Fruit fly (Drosophila melanogaster) whole organism, prepupa: ENCODE measurements around the gene Nplp3.
A peak's percentile ranks its signal among the peaks of the same experiment; 100 is the strongest.

ENCODE experiments used
- Blimp-1 ChIP-seq: fragments of 200-800 bp; sonication (Bioruptor generic); optimal IDR thresholded peaks from 3 replicates; lab custom pipeline; 2017; ENCODE audit warnings: missing biosample characterization, missing genetic modification characterization, mild to moderate bottlenecking, moderate library complexity, missing genetic modification reagents
- CG11762 ChIP-seq: fragments of 200-800 bp; sonication (Bioruptor generic); optimal IDR thresholded peaks from 3 replicates; lab custom pipeline; 2016; ENCODE audit warnings: missing biosample characterization, missing genetic modification characterization; ENCODE audit not compliant: insufficient read depth
- CG15336 ChIP-seq: fragments of 200-800 bp; sonication (Bioruptor generic); IDR thresholded peaks from 2 replicates; pipeline ENCODE4 v1.3.6; 2022; ENCODE audit warnings: missing biosample characterization, missing genetic modification characterization
- CG1621 ChIP-seq: fragments of 200-800 bp; sonication (Bioruptor generic); optimal IDR thresholded peaks from 3 replicates; lab custom pipeline; 2018; ENCODE audit warnings: missing biosample characterization, mild to moderate bottlenecking, missing genetic modification characterization
- CG3032 ChIP-seq: fragments of 200-800 bp; optimal IDR thresholded peaks from 2 replicates; lab custom pipeline; 2019; ENCODE audit warnings: missing biosample characterization, mild to moderate bottlenecking, missing genetic modification characterization, moderate library complexity
- CG34406 ChIP-seq: fragments of 200-800 bp; sonication (Bioruptor generic); optimal IDR thresholded peaks from 3 replicates; lab custom pipeline; 2016; ENCODE audit warnings: missing biosample characterization, missing genetic modification characterization
- CG4318 ChIP-seq: fragments of 200-800 bp; sonication (Bioruptor generic); optimal IDR thresholded peaks from 3 replicates; lab custom pipeline; 2017; ENCODE audit warnings: missing biosample characterization, mild to moderate bottlenecking, missing genetic modification characterization
- CG6163 ChIP-seq: fragments of 200-800 bp; sonication (Bioruptor generic); IDR thresholded peaks from 3 replicates; pipeline ENCODE4 v1.3.6; 2022; ENCODE audit warnings: missing biosample characterization, missing genetic modification characterization
- CG6808 ChIP-seq: fragments of 200-800 bp; sonication (Bioruptor generic); optimal IDR thresholded peaks from 3 replicates; lab custom pipeline; 2017; ENCODE audit warnings: missing biosample characterization, missing genetic modification characterization, mild to moderate bottlenecking, moderate library complexity, missing genetic modification reagents
- CG6854 ChIP-seq: fragments of 200-800 bp; sonication (Bioruptor generic); optimal IDR thresholded peaks from 2 replicates; lab custom pipeline; 2017; ENCODE audit warnings: missing biosample characterization, mild to moderate bottlenecking, missing genetic modification characterization
- CG8119 ChIP-seq: fragments of 200-800 bp; sonication (Bioruptor generic); IDR thresholded peaks from 3 replicates; pipeline ENCODE4 v1.3.6; 2022; ENCODE audit warnings: missing biosample characterization, missing genetic modification characterization
- Eip78C ChIP-seq: fragments of 200-800 bp; sonication (Bioruptor generic); peaks from one replicate; lab custom pipeline; 2016; ENCODE audit warnings: missing biosample characterization, missing genetic modification characterization
- Eip93F ChIP-seq: fragments of 200-800 bp; sonication (Bioruptor generic); optimal IDR thresholded peaks from 2 replicates; lab custom pipeline; 2016; ENCODE audit warnings: missing biosample characterization, mild to moderate bottlenecking, missing genetic modification characterization
- Ets96B ChIP-seq: fragments of 200-800 bp; optimal IDR thresholded peaks from 2 replicates; lab custom pipeline; 2019; ENCODE audit warnings: missing biosample characterization, mild to moderate bottlenecking, missing genetic modification characterization, moderate library complexity
- Gug ChIP-seq: fragments of 200-800 bp; sonication (Bioruptor generic); IDR thresholded peaks from 2 replicates; pipeline ENCODE4 v1.3.6; 2022; ENCODE audit warnings: missing biosample characterization, missing genetic modification characterization
- Hr38 ChIP-seq: sonication (Bioruptor generic); optimal IDR thresholded peaks from 2 replicates; lab custom pipeline; 2016; ENCODE audit warnings: missing biosample characterization, missing genetic modification characterization
- Hr4 ChIP-seq: fragments of 200-800 bp; sonication (Bioruptor generic); optimal IDR thresholded peaks from 3 replicates; lab custom pipeline; 2016; ENCODE audit warnings: missing biosample characterization, missing genetic modification characterization
- Lpt ChIP-seq: fragments of 200-800 bp; sonication (Bioruptor generic); optimal IDR thresholded peaks from 3 replicates; lab custom pipeline; 2016; ENCODE audit warnings: missing biosample characterization, missing genetic modification characterization
- Smox ChIP-seq: fragments of 200-800 bp; sonication (Bioruptor generic); optimal IDR thresholded peaks from 3 replicates; lab custom pipeline; 2016; ENCODE audit warnings: missing biosample characterization, missing genetic modification characterization
- Sox102F ChIP-seq: fragments of 200-800 bp; sonication (Bioruptor generic); optimal IDR thresholded peaks from 2 replicates; lab custom pipeline; 2016; ENCODE audit warnings: missing biosample characterization, mild to moderate bottlenecking, missing genetic modification characterization
- Sox14 ChIP-seq: fragments of 200-800 bp; sonication (Bioruptor generic); optimal IDR thresholded peaks from 3 replicates; lab custom pipeline; 2016; ENCODE audit warnings: missing biosample characterization, missing genetic modification characterization
- Sox15 ChIP-seq: fragments of 200-800 bp; sonication (Bioruptor generic); optimal IDR thresholded peaks from 3 replicates; lab custom pipeline; 2016; ENCODE audit warnings: missing biosample characterization, missing genetic modification characterization
- achi ChIP-seq: fragments of 200-800 bp; sonication (Bioruptor generic); optimal IDR thresholded peaks from 3 replicates; lab custom pipeline; 2016; ENCODE audit warnings: missing biosample characterization, missing genetic modification characterization
- acj6 ChIP-seq: fragments of 200-800 bp; sonication (Bioruptor generic); optimal IDR thresholded peaks from 3 replicates; lab custom pipeline; 2016; ENCODE audit warnings: missing biosample characterization, missing genetic modification characterization
- cyc ChIP-seq: fragments of 200-800 bp; sonication (Bioruptor generic); optimal IDR thresholded peaks from 3 replicates; lab custom pipeline; 2016; ENCODE audit warnings: missing biosample characterization, missing genetic modification characterization
- dac ChIP-seq: fragments of 200-800 bp; sonication (Bioruptor generic); optimal IDR thresholded peaks from 2 replicates; lab custom pipeline; 2017; ENCODE audit warnings: missing biosample characterization, mild to moderate bottlenecking, missing genetic modification characterization
- eg ChIP-seq: fragments of 200-800 bp; sonication (Bioruptor generic); IDR thresholded peaks from 3 replicates; pipeline ENCODE4 v1.3.6; 2022; ENCODE audit warnings: missing biosample characterization, missing genetic modification characterization
- esn ChIP-seq: fragments of 200-800 bp; sonication (Bioruptor generic); optimal IDR thresholded peaks from 2 replicates; lab custom pipeline; 2016; ENCODE audit warnings: missing biosample characterization, mild to moderate bottlenecking, missing genetic modification characterization, moderate library complexity
- fd59A ChIP-seq: fragments of 200-800 bp; sonication (Bioruptor generic); optimal IDR thresholded peaks from 2 replicates; lab custom pipeline; 2017; ENCODE audit warnings: missing biosample characterization, mild to moderate bottlenecking, missing genetic modification characterization, missing genetic modification reagents
- fd85E ChIP-seq: fragments of 200-800 bp; sonication (Bioruptor generic); optimal IDR thresholded peaks from 3 replicates; lab custom pipeline; 2016; ENCODE audit warnings: missing biosample characterization, missing genetic modification characterization
- fkh ChIP-seq: fragments of 200-800 bp; sonication (Bioruptor generic); optimal IDR thresholded peaks from 3 replicates; lab custom pipeline; 2017; ENCODE audit warnings: missing biosample characterization, mild to moderate bottlenecking, missing genetic modification characterization, moderate library complexity
- pdm3 ChIP-seq: fragments of 200-800 bp; sonication (Bioruptor generic); optimal IDR thresholded peaks from 3 replicates; lab custom pipeline; 2016; ENCODE audit warnings: missing biosample characterization, missing genetic modification characterization
- salr ChIP-seq, 2 experiments: fragments of 200-800 bp; sonication (Bioruptor generic); optimal IDR thresholded peaks; 3 replicates each; lab custom pipeline; 2016 to 2018; ENCODE audit warnings: missing biosample characterization in 2 of 2, missing genetic modification characterization in 2 of 2, mild to moderate bottlenecking in 1 of 2
- topi ChIP-seq: fragments of 200-800 bp; sonication (Bioruptor generic); optimal IDR thresholded peaks from 3 replicates; lab custom pipeline; 2016; ENCODE audit warnings: missing biosample characterization, missing genetic modification characterization
- vri ChIP-seq: fragments of 200-800 bp; sonication (Bioruptor generic); optimal IDR thresholded peaks from 3 replicates; lab custom pipeline; 2016; ENCODE audit warnings: missing biosample characterization, mild to moderate bottlenecking, missing genetic modification characterization

Nplp3 gene

dm6 chr3L:16333013-16333412, 15.2 kb downstream of the Nplp3 start, which contains the start of gene CG13056:
Gene CG13056, plus strand, starts transcription at chr3L:16333313.
- TF ChIP-seq Sox15 (GFP tag; lab: Kevin White, UChicago) (no peak), Lpt (no peak), dac (no peak), CG1621 (tag; lab: Kevin White, UChicago) (no peak), Sox102F (GFP tag; lab: Kevin White, UChicago) (no peak), CG6163 (GFP tag; lab: Robert Waterston, UW) (no peak), vri (GFP tag; lab: Kevin White, UChicago) (no peak), cyc (no peak), esn (GFP tag; lab: Kevin White, UChicago) (no peak), topi (GFP tag; lab: Kevin White, UChicago) (no peak), Gug (GFP tag; lab: Robert Waterston, UW) (no peak), CG6854 (GFP tag; lab: Kevin White, UChicago) (no peak), achi (GFP tag; lab: Kevin White, UChicago) (no peak), acj6 (GFP tag; lab: Kevin White, UChicago) (no peak), CG11762 (GFP tag; lab: Kevin White, UChicago) (no peak)

dm6 chr3L:16334876-16335275, 17.1 kb downstream of the Nplp3 start:
- TF ChIP-seq CG6854 (GFP tag; lab: Kevin White, UChicago) (no peak), achi (GFP tag; lab: Kevin White, UChicago) (no peak), CG3032 (no peak), pdm3 (GFP tag; lab: Kevin White, UChicago) (no peak), Ets96B (no peak), topi (GFP tag; lab: Kevin White, UChicago) (no peak), Eip93F (GFP tag; lab: Kevin White, UChicago) (no peak), eg (GFP tag; lab: Robert Waterston, UW) (0 out of 3 replicates have a peak, but pooled peaks have one; percentile 32), CG6808 (GFP tag; lab: Kevin White, UChicago) (no peak), fd85E (GFP tag; lab: Kevin White, UChicago) (no peak), Sox14 (GFP tag; lab: Kevin White, UChicago) (no peak), CG8119 (GFP tag; lab: Robert Waterston, UW) (no peak), Lpt (no peak), fkh (GFP tag; lab: Kevin White, UChicago) (no peak), Hr38 (GFP tag; lab: Kevin White, UChicago) (no peak), CG34406 (GFP tag; lab: Kevin White, UChicago) (no peak), Eip78C (peak; percentile 41), CG4318 (GFP tag; lab: Kevin White, UChicago) (no peak)
- TF ChIP-seq, all 60 proteins: peak for 2

dm6 chr3L:16337739-16338138, 19.9 kb downstream of the Nplp3 start:
- TF ChIP-seq pdm3 (GFP tag; lab: Kevin White, UChicago) (no peak), Sox15 (GFP tag; lab: Kevin White, UChicago) (no peak), topi (GFP tag; lab: Kevin White, UChicago) (no peak), eg (GFP tag; lab: Robert Waterston, UW) (no peak), Hr4 (GFP tag; lab: Kevin White, UChicago) (no peak)

- TF ChIP-seq Blimp-1, result peak; percentile 75
- no peak for TF ChIP-seq Sox14 (GFP tag; lab: Kevin White, UChicago)
These were observed 20.9 kb downstream of the Nplp3 start, which contains the start of gene CG4998 for dm6 chr3L:16338703-16339102. Gene CG4998, plus strand, starts transcription at chr3L:16339003.

dm6 chr3L:16339463-16339862, 21.6 kb downstream of the Nplp3 start:
- peak; percentile 31; the same call in 1 of the 3 replicates for TF ChIP-seq eg (GFP tag; lab: Robert Waterston, UW)
- no peak for TF ChIP-seq fd59A
- peak; percentile 64 for TF ChIP-seq Hr4 (GFP tag; lab: Kevin White, UChicago)
- peak; percentile 81 for TF ChIP-seq Eip78C
- TF ChIP-seq CG4318 (GFP tag; lab: Kevin White, UChicago), result peak; percentile 28
- no peak for TF ChIP-seq Smox
- peak; percentile 69 for TF ChIP-seq CG15336 (GFP tag; lab: Robert Waterston, UW)
- TF ChIP-seq salr (GFP tag; optimal IDR thresholded peaks at IDR 0.05; lab: Kevin White, UChicago), result peak in 1 of 2 experiments; percentile 15
- no peak for TF ChIP-seq Lpt
- peak; percentile 34; the same call in 1 of the 3 replicates for TF ChIP-seq CG6163 (GFP tag; lab: Robert Waterston, UW)
- peak; percentile 9 for TF ChIP-seq CG34406 (GFP tag; lab: Kevin White, UChicago)
- peak; percentile 74 for TF ChIP-seq CG8119 (GFP tag; lab: Robert Waterston, UW)
